Fruit fly (Drosophila melanogaster) whole organism, embryonic: ENCODE results near the gene Wdr59.
A peak's percentile ranks its signal among the peaks of the same experiment; 100 is the strongest.

Source experiments
- Abd-B ChIP-seq: fragments of 200-800 bp; sonication (Bioruptor generic); optimal IDR thresholded peaks from 2 replicates; lab custom pipeline; 2018; ENCODE audit warnings: missing biosample characterization, mild to moderate bottlenecking, missing genetic modification characterization, moderate library complexity
- Bgb ChIP-seq: fragments of 200-800 bp; sonication (Bioruptor generic); IDR thresholded peaks from 2 replicates; pipeline ENCODE4 v1.3.6; 2022; ENCODE audit warnings: missing biosample characterization, missing genetic modification characterization; ENCODE audit not compliant: partially characterized antibody
- CG10267 ChIP-seq: fragments of 200-800 bp; sonication (Bioruptor generic); optimal IDR thresholded peaks from 2 replicates; lab custom pipeline; 2018; ENCODE audit warnings: missing biosample characterization, mild to moderate bottlenecking, missing genetic modification characterization, moderate library complexity
- CG11398 ChIP-seq: fragments of 200-800 bp; sonication (Bioruptor generic); optimal IDR thresholded peaks from 2 replicates; lab custom pipeline; 2016; ENCODE audit warnings: missing biosample characterization, missing genetic modification characterization
- CG12236 ChIP-seq: fragments of 200-800 bp; sonication (Bioruptor generic); optimal IDR thresholded peaks from 2 replicates; lab custom pipeline; 2016; ENCODE audit warnings: missing biosample characterization, missing genetic modification characterization
- CG12391 ChIP-seq: fragments of 200-800 bp; sonication (Bioruptor generic); optimal IDR thresholded peaks from 3 replicates; lab custom pipeline; 2018; ENCODE audit warnings: missing biosample characterization, mild to moderate bottlenecking, missing genetic modification characterization, moderate library complexity
- CG12659 ChIP-seq: fragments of 200-800 bp; sonication (Bioruptor generic); optimal IDR thresholded peaks from 3 replicates; lab custom pipeline; 2017; ENCODE audit warnings: mild to moderate bottlenecking, missing biosample characterization, missing genetic modification reagents, missing genetic modification characterization
- CG12744 ChIP-seq: fragments of 200-800 bp; sonication (Bioruptor generic); optimal IDR thresholded peaks from 2 replicates; lab custom pipeline; 2016; ENCODE audit warnings: missing biosample characterization, missing genetic modification characterization
- CG12942 ChIP-seq: fragments of 200-800 bp; sonication (Bioruptor generic); optimal IDR thresholded peaks from 3 replicates; lab custom pipeline; 2016; ENCODE audit warnings: missing biosample characterization, missing genetic modification characterization
- CG13287 ChIP-seq: fragments of 200-800 bp; sonication (Bioruptor generic); IDR thresholded peaks from 2 replicates; pipeline ENCODE4 v1.3.6; 2022; ENCODE audit warnings: missing biosample characterization, missing genetic modification characterization; ENCODE audit not compliant: partially characterized antibody
- CG14860 ChIP-seq: fragments of 200-800 bp; sonication (Bioruptor generic); IDR thresholded peaks from 3 replicates; pipeline ENCODE4 v1.3.6; 2022; ENCODE audit warnings: missing biosample characterization, missing genetic modification characterization; ENCODE audit not compliant: partially characterized antibody
- CG15479 ChIP-seq: fragments of 200-800 bp; sonication (Bioruptor generic); optimal IDR thresholded peaks from 3 replicates; lab custom pipeline; 2019; ENCODE audit warnings: missing biosample characterization, mild to moderate bottlenecking, missing genetic modification characterization, moderate library complexity
- CG15696 ChIP-seq: fragments of 200-800 bp; sonication (Bioruptor generic); optimal IDR thresholded peaks from 2 replicates; lab custom pipeline; 2019; ENCODE audit warnings: missing biosample characterization, mild to moderate bottlenecking, missing genetic modification characterization, moderate library complexity
- CG16779 ChIP-seq: fragments of 200-800 bp; sonication (Bioruptor generic); IDR thresholded peaks from 2 replicates; pipeline ENCODE4 v1.3.6; 2022; ENCODE audit warnings: missing biosample characterization, missing genetic modification characterization
- CG17568 ChIP-seq: fragments of 200-800 bp; sonication (Bioruptor generic); optimal IDR thresholded peaks from 2 replicates; lab custom pipeline; 2018; ENCODE audit warnings: missing biosample characterization, mild to moderate bottlenecking, missing genetic modification characterization, moderate library complexity
- CG18764 ChIP-seq: fragments of 200-800 bp; sonication (Bioruptor generic); optimal IDR thresholded peaks from 3 replicates; lab custom pipeline; 2016; ENCODE audit warnings: missing biosample characterization, missing genetic modification characterization
- CG3065 ChIP-seq: fragments of 200-800 bp; sonication (Bioruptor generic); optimal IDR thresholded peaks from 2 replicates; lab custom pipeline; 2016; ENCODE audit warnings: missing biosample characterization, missing genetic modification characterization
- CG31388 ChIP-seq: fragments of 200-800 bp; sonication (Bioruptor generic); optimal IDR thresholded peaks from 2 replicates; lab custom pipeline; 2016; ENCODE audit warnings: missing biosample characterization, missing genetic modification characterization
- CG32532 ChIP-seq: fragments of 200-800 bp; sonication (Bioruptor generic); IDR thresholded peaks from 2 replicates; pipeline ENCODE4 v1.3.6; 2022; ENCODE audit warnings: missing biosample characterization, missing genetic modification characterization
- CG6175 ChIP-seq: fragments of 200-800 bp; sonication (Bioruptor generic); IDR thresholded peaks from 3 replicates; pipeline ENCODE4 v1.3.6; 2022; ENCODE audit warnings: missing biosample characterization, missing genetic modification characterization
- CG7928 ChIP-seq: fragments of 200-800 bp; sonication (Bioruptor generic); optimal IDR thresholded peaks from 2 replicates; lab custom pipeline; 2017; ENCODE audit warnings: missing biosample characterization, mild to moderate bottlenecking, missing genetic modification characterization
- Camta ChIP-seq: fragments of 200-800 bp; sonication (Bioruptor generic); optimal IDR thresholded peaks from 2 replicates; lab custom pipeline; 2016; ENCODE audit warnings: missing biosample characterization, missing genetic modification characterization
- CoRest ChIP-seq: fragments of 200-800 bp; sonication (Bioruptor generic); optimal IDR thresholded peaks from 3 replicates; lab custom pipeline; 2018; ENCODE audit warnings: missing biosample characterization, mild to moderate bottlenecking, missing genetic modification characterization, moderate library complexity
- MESR4 ChIP-seq: fragments of 200-800 bp; sonication (Bioruptor generic); optimal IDR thresholded peaks from 2 replicates; lab custom pipeline; 2018; ENCODE audit warnings: missing biosample characterization, mild to moderate bottlenecking, missing genetic modification characterization, moderate library complexity
- MTF-1 ChIP-seq: fragments of 200-800 bp; sonication (Bioruptor generic); optimal IDR thresholded peaks from 2 replicates; lab custom pipeline; 2018; ENCODE audit warnings: missing biosample characterization, mild to moderate bottlenecking, missing genetic modification characterization, borderline replicate concordance
- Max ChIP-seq: fragments of 200-800 bp; sonication (Bioruptor generic); optimal IDR thresholded peaks from 2 replicates; lab custom pipeline; 2016; ENCODE audit warnings: missing biosample characterization, mild to moderate bottlenecking, missing genetic modification characterization
- Meics ChIP-seq: fragments of 200-800 bp; sonication (Bioruptor generic); optimal IDR thresholded peaks from 2 replicates; lab custom pipeline; 2017; ENCODE audit warnings: missing biosample characterization, mild to moderate bottlenecking, missing genetic modification characterization
- Nf-YB ChIP-seq: fragments of 200-800 bp; sonication (Bioruptor generic); optimal IDR thresholded peaks from 3 replicates; lab custom pipeline; 2019; ENCODE audit warnings: missing biosample characterization, mild to moderate bottlenecking, missing genetic modification characterization, moderate library complexity
- Scr ChIP-seq: fragments of 200-800 bp; sonication (Bioruptor generic); IDR thresholded peaks from 2 replicates; pipeline ENCODE4 v1.3.6; 2022; ENCODE audit warnings: missing biosample characterization, missing genetic modification characterization; ENCODE audit not compliant: partially characterized antibody
- Side ChIP-seq: fragments of 200-800 bp; sonication (Bioruptor generic); optimal IDR thresholded peaks from 2 replicates; lab custom pipeline; 2016; ENCODE audit warnings: missing biosample characterization, missing genetic modification characterization
- Ssrp ChIP-seq: fragments of 200-800 bp; sonication (Bioruptor generic); optimal IDR thresholded peaks from 2 replicates; lab custom pipeline; 2018; ENCODE audit warnings: missing biosample characterization, mild to moderate bottlenecking, missing genetic modification characterization, moderate library complexity
- Tbp ChIP-seq: fragments of >200 bp; optimal IDR thresholded peaks from 2 replicates; lab custom pipeline; 2018; ENCODE audit warnings: missing biosample characterization, missing genetic modification characterization
- Xrp1 ChIP-seq: fragments of 200-800 bp; sonication (Bioruptor generic); IDR thresholded peaks from 2 replicates; pipeline ENCODE4 v1.3.6; 2022; ENCODE audit warnings: missing biosample characterization, missing genetic modification characterization
- amos ChIP-seq: fragments of 200-800 bp; sonication (Bioruptor generic); IDR thresholded peaks from 2 replicates; pipeline ENCODE4 v1.3.6; 2022; ENCODE audit warnings: missing biosample characterization, missing genetic modification characterization; ENCODE audit not compliant: partially characterized antibody
- az2 ChIP-seq: fragments of 200-800 bp; sonication (Bioruptor generic); optimal IDR thresholded peaks from 3 replicates; lab custom pipeline; 2016; ENCODE audit warnings: missing biosample characterization, missing genetic modification characterization
- crc ChIP-seq: fragments of 200-800 bp; sonication (Bioruptor generic); optimal IDR thresholded peaks from 2 replicates; lab custom pipeline; 2016; ENCODE audit warnings: missing biosample characterization, missing genetic modification characterization
- dpn ChIP-seq, 2 experiments: fragments of 200-800 bp; sonication (Bioruptor generic); optimal IDR thresholded peaks; 3 replicates each; lab custom pipeline; 2016; ENCODE audit warnings: missing biosample characterization in 2 of 2, missing genetic modification characterization in 2 of 2
- fd3F ChIP-seq: fragments of 200-800 bp; sonication (Bioruptor generic); optimal IDR thresholded peaks from 2 replicates; lab custom pipeline; 2018; ENCODE audit warnings: missing biosample characterization, mild to moderate bottlenecking, missing genetic modification characterization, moderate library complexity
- gt ChIP-seq: fragments of 200-800 bp; sonication (Bioruptor generic); IDR thresholded peaks from 2 replicates; pipeline ENCODE4 v1.3.6; 2022; ENCODE audit warnings: missing biosample characterization, missing genetic modification characterization
- h ChIP-seq: fragments of >200 bp; optimal IDR thresholded peaks from 2 replicates; lab custom pipeline; 2017
- hth ChIP-seq: fragments of >200 bp; optimal IDR thresholded peaks from 2 replicates; lab custom pipeline; 2017; ENCODE audit warnings: inconsistent platforms
- ind ChIP-seq: fragments of 200-800 bp; sonication (Bioruptor generic); optimal IDR thresholded peaks from 3 replicates; lab custom pipeline; 2016; ENCODE audit warnings: missing biosample characterization, missing genetic modification characterization
- nau ChIP-seq: fragments of 200-800 bp; sonication (Bioruptor generic); optimal IDR thresholded peaks from 3 replicates; lab custom pipeline; 2017; ENCODE audit warnings: missing biosample characterization, mild to moderate bottlenecking, missing genetic modification characterization, missing genetic modification reagents
- p53 ChIP-seq: fragments of 200-800 bp; sonication (Bioruptor generic); optimal IDR thresholded peaks from 2 replicates; lab custom pipeline; 2016; ENCODE audit warnings: missing biosample characterization, missing genetic modification characterization
- pzg ChIP-seq: fragments of 200-800 bp; sonication (Bioruptor generic); optimal IDR thresholded peaks from 3 replicates; lab custom pipeline; 2018; ENCODE audit warnings: missing biosample characterization, mild to moderate bottlenecking, missing genetic modification characterization, moderate library complexity
- row ChIP-seq: fragments of 200-800 bp; sonication (Bioruptor generic); IDR thresholded peaks from 3 replicates; pipeline ENCODE4 v1.3.6; 2022; ENCODE audit warnings: missing biosample characterization, missing genetic modification characterization
- slou ChIP-seq: fragments of 200-800 bp; sonication (Bioruptor generic); optimal IDR thresholded peaks from 3 replicates; lab custom pipeline; 2016; ENCODE audit warnings: missing biosample characterization, missing genetic modification characterization
- tio ChIP-seq: fragments of 200-800 bp; sonication (Bioruptor generic); optimal IDR thresholded peaks from 2 replicates; lab custom pipeline; 2017; ENCODE audit warnings: missing biosample characterization, missing genetic modification characterization, inconsistent platforms
- tup ChIP-seq: fragments of 200-800 bp; sonication (Bioruptor generic); optimal IDR thresholded peaks from 2 replicates; lab custom pipeline; 2016; ENCODE audit warnings: missing biosample characterization, mild to moderate bottlenecking, missing genetic modification characterization, moderate library complexity
- zfh1 ChIP-seq: fragments of 200-800 bp; sonication (Bioruptor generic); IDR thresholded peaks from 3 replicates; pipeline ENCODE4 v1.3.6; 2022; ENCODE audit warnings: missing biosample characterization, missing genetic modification characterization
- zfh2 ChIP-seq: fragments of 200-800 bp; sonication (Bioruptor generic); optimal IDR thresholded peaks from 2 replicates; lab custom pipeline; 2016; ENCODE audit warnings: missing biosample characterization, missing genetic modification characterization

Gene Wdr59

dm6 chr2L:11091111-11091510, at the start of gene Wdr59 (continued):
- TF ChIP-seq crc, result no peak
- TF ChIP-seq CG12942 (GFP tag; lab: Kevin White, UChicago), result peak; percentile 16
- TF ChIP-seq zfh2 (GFP tag; lab: Kevin White, UChicago), result no peak
- no peak for TF ChIP-seq CG11398
- peak; percentile 84 for TF ChIP-seq CG13287 (GFP tag; lab: Robert Waterston, UW)
- TF ChIP-seq Bgb (GFP tag; lab: Robert Waterston, UW), result peak; percentile 62; the same call in 1 of the 2 replicates
- peak; percentile 33 for TF ChIP-seq CG15696 (tag; lab: Kevin White, UChicago)
- TF ChIP-seq Side (GFP tag; lab: Kevin White, UChicago), result no peak
- TF ChIP-seq CG31388 (GFP tag; lab: Kevin White, UChicago), result no peak
- TF ChIP-seq CG16779 (GFP tag; lab: Robert Waterston, UW), result no peak
- TF ChIP-seq Xrp1 (GFP tag; lab: Robert Waterston, UW), result no peak
- TF ChIP-seq dpn (GFP tag; optimal IDR thresholded peaks at IDR 0.05; lab: Kevin White, UChicago), result peak; percentile 22 to 50
- TF ChIP-seq Camta (GFP tag; lab: Kevin White, UChicago), result no peak
- no peak for TF ChIP-seq CG12236
- no peak for TF ChIP-seq h (lab: Kevin White, UChicago)
- TF ChIP-seq ind, result peak; percentile 52
- peak; percentile 47 for TF ChIP-seq pzg
- TF ChIP-seq hth, result no peak
- TF ChIP-seq Meics (GFP tag; lab: Kevin White, UChicago), result no peak
- TF ChIP-seq CG3065 (GFP tag; lab: Kevin White, UChicago), result no peak
- no peak for TF ChIP-seq tup
- TF ChIP-seq az2 (GFP tag; lab: Kevin White, UChicago), result peak; percentile 58
- no peak for TF ChIP-seq p53 (GFP tag; lab: Kevin White, UChicago)
- peak; percentile 75 for TF ChIP-seq CG12391 (tag; lab: Kevin White, UChicago)
- no peak for TF ChIP-seq CG17568 (GFP tag; lab: Kevin White, UChicago)
- peak; percentile 93 for TF ChIP-seq row
- TF ChIP-seq CG7928 (GFP tag; lab: Kevin White, UChicago), result peak; percentile 38
- TF ChIP-seq slou (GFP tag; lab: Kevin White, UChicago), result peak; percentile 20
- TF ChIP-seq CG12744 (GFP tag; lab: Kevin White, UChicago), result no peak
- no peak for TF ChIP-seq fd3F (GFP tag; lab: Kevin White, UChicago)
- TF ChIP-seq CG15479 (GFP tag; lab: Kevin White, UChicago), result no peak
- peak; percentile 42 for TF ChIP-seq Ssrp (tag; lab: Kevin White, UChicago)
- no peak for TF ChIP-seq MTF-1 (GFP tag; lab: Kevin White, UChicago)
- peak; percentile 64 for TF ChIP-seq Max
- TF ChIP-seq CG32532 (GFP tag; lab: Robert Waterston, UW), result no peak
- TF ChIP-seq Tbp, result no peak
- peak; percentile 58 for TF ChIP-seq Abd-B
- TF ChIP-seq tio, result no peak
- TF ChIP-seq gt (GFP tag; lab: Robert Waterston, UW), result no peak
- peak; percentile 19 for TF ChIP-seq CG18764 (GFP tag; lab: Kevin White, UChicago)
- TF ChIP-seq zfh1 (GFP tag; lab: Robert Waterston, UW), result peak; percentile 52; the same call in 2 of the 3 replicates
- TF ChIP-seq MESR4 (GFP tag; lab: Kevin White, UChicago), result no peak
- no peak for TF ChIP-seq Nf-YB (GFP tag; lab: Kevin White, UChicago)
- peak; percentile 58; the same call in 1 of the 2 replicates for TF ChIP-seq amos (GFP tag; lab: Robert Waterston, UW)
- TF ChIP-seq CG12659 (GFP tag; lab: Kevin White, UChicago), result peak; percentile 20
- no peak for TF ChIP-seq nau (GFP tag; lab: Kevin White, UChicago)
- TF ChIP-seq CG6175 (GFP tag; lab: Robert Waterston, UW), result no peak
- TF ChIP-seq CG10267 (tag; lab: Kevin White, UChicago), result peak; percentile 69
- peak; percentile 62; the same call in 2 of the 3 replicates for TF ChIP-seq CG14860
- TF ChIP-seq CoRest (tag; lab: Kevin White, UChicago), result peak; percentile 67
- peak; percentile 81 for TF ChIP-seq Scr (GFP tag; lab: Robert Waterston, UW)
